Worm (Caenorhabditis elegans): ENCODE measurements around the gene wdfy-2.

wdfy-2 gene

ce11 chrII:9299679-9300078 lies 20.0 kb upstream of the wdfy-2 start:
- no peak for TF ChIP-seq T22C8.4 (GFP tag; IDR thresholded peaks at IDR 0.05)

DNA sequence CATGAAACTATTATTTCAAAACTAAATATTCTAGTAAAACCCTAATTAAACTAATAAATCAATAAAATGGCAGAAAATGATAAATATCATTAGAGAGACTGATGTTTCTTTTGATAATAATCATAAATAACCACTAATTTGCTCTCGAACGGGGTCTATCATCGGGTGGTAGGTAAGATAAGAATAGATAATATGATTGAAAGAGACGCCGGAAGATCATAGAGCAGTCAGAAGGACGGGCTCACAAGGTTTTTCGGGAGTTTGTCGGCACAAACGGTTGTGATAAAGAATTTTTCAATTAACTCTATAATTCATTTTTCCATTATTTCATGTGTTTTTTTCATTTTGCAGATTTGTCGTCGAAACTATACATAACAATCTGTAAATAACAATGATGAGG lies 18.6 kb upstream of the wdfy-2 start:
- no peak for TF ChIP-seq klf-2 (GFP tag; conservative IDR thresholded peaks at IDR 0.05)
- no peak for TF ChIP-seq ztf-29 (GFP tag; IDR thresholded peaks at IDR 0.05)
- TF ChIP-seq T22C8.4 (GFP tag; IDR thresholded peaks at IDR 0.05) = no peak
- TF ChIP-seq flt-1 (GFP tag; IDR thresholded peaks at IDR 0.05) = no peak

DNA sequence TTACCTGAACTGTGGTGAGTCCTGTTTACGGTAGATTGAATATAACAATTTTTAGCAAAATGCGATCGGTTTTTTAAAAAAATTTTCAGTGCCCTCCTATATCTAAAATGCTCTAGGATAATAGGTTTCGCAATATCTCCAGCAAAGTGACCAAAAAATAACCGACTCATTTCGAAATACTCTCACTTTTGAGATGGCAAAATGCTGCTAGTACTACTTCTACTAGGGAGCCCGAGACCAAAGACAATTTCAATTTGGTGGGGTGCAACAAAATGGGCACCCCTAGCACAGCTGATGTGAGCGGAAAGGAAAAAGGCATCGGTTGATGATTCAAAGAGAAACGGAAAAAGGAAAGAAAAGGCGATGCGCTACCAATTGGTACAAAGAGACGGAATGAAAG lies 16.1 kb upstream of the wdfy-2 start:
- no peak for TF ChIP-seq klf-2 (GFP tag; conservative IDR thresholded peaks at IDR 0.05)
- 0 out of 2 replicates have a peak, but pooled peaks have one; percentile 52 for TF ChIP-seq flt-1 (GFP tag; IDR thresholded peaks at IDR 0.05)

DNA sequence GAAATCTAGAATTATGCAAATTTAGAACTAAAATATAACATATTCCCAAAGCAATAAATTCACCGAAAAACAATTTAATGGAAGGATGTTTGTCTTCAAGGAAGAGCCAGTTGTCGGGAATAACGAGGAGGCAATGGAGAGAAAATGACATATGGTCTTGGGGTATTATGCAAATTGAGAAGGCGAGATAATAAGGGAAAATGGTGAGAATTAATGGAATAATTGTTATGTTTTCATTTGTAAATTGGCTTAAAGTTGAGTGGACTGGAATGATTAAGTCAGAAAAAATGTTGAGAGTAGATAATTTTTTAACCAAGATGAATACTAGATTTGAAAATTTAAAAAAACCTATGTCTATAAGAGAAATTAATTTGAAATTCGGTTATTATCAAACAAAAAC lies 14.8 kb upstream of the wdfy-2 start:
- TF ChIP-seq ztf-23 (GFP tag; IDR thresholded peaks at IDR 0.05) (no peak), tab-1 (GFP tag; IDR thresholded peaks at IDR 0.05) (0 out of 2 replicates have a peak, but pooled peaks have one; percentile 26)

- no peak for TF ChIP-seq ref-1 (GFP tag; conservative IDR thresholded peaks at IDR 0.05)
- no peak for TF ChIP-seq tab-1 (GFP tag; IDR thresholded peaks at IDR 0.05)
- no peak for TF ChIP-seq cog-1 (tag; optimal IDR thresholded peaks at IDR 0.05)
- TF ChIP-seq T22C8.4 (GFP tag; IDR thresholded peaks at IDR 0.05) = no peak
- TF ChIP-seq flt-1 (GFP tag; IDR thresholded peaks at IDR 0.05) = no peak
- no peak for TF ChIP-seq klf-2 (GFP tag; conservative IDR thresholded peaks at IDR 0.05)
- TF ChIP-seq ztf-23 (GFP tag; IDR thresholded peaks at IDR 0.05) = no peak
- no peak for TF ChIP-seq ztf-29 (GFP tag; IDR thresholded peaks at IDR 0.05)
- no peak for TF ChIP-seq med-1 (GFP tag; optimal IDR thresholded peaks at IDR 0.05; ENCODE audit: insufficient read depth)
Observed at ce11 chrII:9305575-9305974, 14.1 kb upstream of the wdfy-2 start.

ce11 chrII:9306835-9307234 lies 12.8 kb upstream of the wdfy-2 start:
- no peak for TF ChIP-seq ztf-23 (GFP tag; IDR thresholded peaks at IDR 0.05)
- TF ChIP-seq cog-1 (tag; optimal IDR thresholded peaks at IDR 0.05) = no peak
- TF ChIP-seq ztf-29 (GFP tag; IDR thresholded peaks at IDR 0.05) = no peak
- no peak for TF ChIP-seq T22C8.4 (GFP tag; IDR thresholded peaks at IDR 0.05)
- TF ChIP-seq ref-1 (GFP tag; conservative IDR thresholded peaks at IDR 0.05) = no peak
- TF ChIP-seq tab-1 (GFP tag; IDR thresholded peaks at IDR 0.05) = no peak
- no peak for TF ChIP-seq flt-1 (GFP tag; IDR thresholded peaks at IDR 0.05)
- TF ChIP-seq med-1 (GFP tag; optimal IDR thresholded peaks at IDR 0.05; ENCODE audit: insufficient read depth) = no peak
- no peak for TF ChIP-seq klf-2 (GFP tag; conservative IDR thresholded peaks at IDR 0.05)

ce11 chrII:9308614-9309046 lies 11.0 kb upstream of the wdfy-2 start:
- TF ChIP-seq tab-1 (GFP tag; IDR thresholded peaks at IDR 0.05) = peak; percentile 59; the same call in 1 of the 2 replicates
- 0 out of 2 replicates have a peak, but pooled peaks have one; percentile 62 for TF ChIP-seq flt-1 (GFP tag; IDR thresholded peaks at IDR 0.05)
- no peak for TF ChIP-seq klf-2 (GFP tag; conservative IDR thresholded peaks at IDR 0.05)
- TF ChIP-seq ztf-29 (GFP tag; IDR thresholded peaks at IDR 0.05) = no peak
- TF ChIP-seq T22C8.4 (GFP tag; IDR thresholded peaks at IDR 0.05) = no peak
- TF ChIP-seq cog-1 (tag; optimal IDR thresholded peaks at IDR 0.05) = peak; percentile 59
- TF ChIP-seq med-1 (GFP tag; optimal IDR thresholded peaks at IDR 0.05; ENCODE audit: insufficient read depth) = no peak
- TF ChIP-seq ztf-23 (GFP tag; IDR thresholded peaks at IDR 0.05) = no peak
- no peak for TF ChIP-seq ref-1 (GFP tag; conservative IDR thresholded peaks at IDR 0.05)

ce11 chrII:9310204-9310603 lies 9.5 kb upstream of the wdfy-2 start, which contains the start of gene cam-1:
Gene cam-1, minus strand, starts transcription at chrII:9310304.
- TF ChIP-seq tab-1 (GFP tag; IDR thresholded peaks at IDR 0.05) (no peak), ref-1 (GFP tag; conservative IDR thresholded peaks at IDR 0.05) (no peak), ztf-23 (GFP tag; IDR thresholded peaks at IDR 0.05) (no peak), T22C8.4 (GFP tag; IDR thresholded peaks at IDR 0.05) (no peak), flt-1 (GFP tag; IDR thresholded peaks at IDR 0.05) (no peak), klf-2 (GFP tag; conservative IDR thresholded peaks at IDR 0.05) (no peak), med-1 (GFP tag; optimal IDR thresholded peaks at IDR 0.05; ENCODE audit: insufficient read depth) (no peak), cog-1 (tag; optimal IDR thresholded peaks at IDR 0.05) (no peak), ztf-29 (GFP tag; IDR thresholded peaks at IDR 0.05) (no peak)

ce11 chrII:9310794-9311193 lies 8.9 kb upstream of the wdfy-2 start:
- TF ChIP-seq flt-1 (GFP tag; IDR thresholded peaks at IDR 0.05) = no peak
- no peak for TF ChIP-seq cog-1 (tag; optimal IDR thresholded peaks at IDR 0.05)
- TF ChIP-seq T22C8.4 (GFP tag; IDR thresholded peaks at IDR 0.05) = no peak
- TF ChIP-seq tab-1 (GFP tag; IDR thresholded peaks at IDR 0.05) = no peak
- TF ChIP-seq klf-2 (GFP tag; conservative IDR thresholded peaks at IDR 0.05) = no peak
- no peak for TF ChIP-seq ztf-29 (GFP tag; IDR thresholded peaks at IDR 0.05)
- no peak for TF ChIP-seq ref-1 (GFP tag; conservative IDR thresholded peaks at IDR 0.05)
- no peak for TF ChIP-seq ztf-23 (GFP tag; IDR thresholded peaks at IDR 0.05)
- no peak for TF ChIP-seq med-1 (GFP tag; optimal IDR thresholded peaks at IDR 0.05; ENCODE audit: insufficient read depth)

DNA sequence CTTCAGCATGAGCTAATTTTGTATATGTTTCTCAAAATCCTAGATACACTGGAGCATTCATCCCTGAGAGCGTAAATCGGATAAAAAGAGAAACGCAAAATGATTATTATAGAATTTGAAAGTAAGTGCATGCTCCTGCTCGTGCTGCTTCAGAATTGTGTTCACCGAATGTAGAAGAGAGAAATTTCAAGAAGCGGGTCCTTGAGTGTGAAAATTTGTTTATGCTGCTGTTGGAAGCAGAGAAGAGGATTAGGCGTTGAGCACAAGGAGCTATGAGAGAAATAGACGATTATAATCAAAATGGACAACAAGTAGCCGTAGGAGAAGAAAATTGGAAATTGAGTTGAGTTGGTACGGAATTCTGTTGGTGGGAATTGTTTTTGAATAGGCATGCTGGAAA lies 8.0 kb upstream of the wdfy-2 start:
- TF ChIP-seq klf-2 (GFP tag; conservative IDR thresholded peaks at IDR 0.05) = no peak
- TF ChIP-seq ztf-23 (GFP tag; IDR thresholded peaks at IDR 0.05) = no peak
- no peak for TF ChIP-seq flt-1 (GFP tag; IDR thresholded peaks at IDR 0.05)
- no peak for TF ChIP-seq ztf-29 (GFP tag; IDR thresholded peaks at IDR 0.05)
- TF ChIP-seq ref-1 (GFP tag; conservative IDR thresholded peaks at IDR 0.05) = no peak
- no peak for TF ChIP-seq med-1 (GFP tag; optimal IDR thresholded peaks at IDR 0.05; ENCODE audit: insufficient read depth)
- no peak for TF ChIP-seq tab-1 (GFP tag; IDR thresholded peaks at IDR 0.05)
- no peak for TF ChIP-seq T22C8.4 (GFP tag; IDR thresholded peaks at IDR 0.05)

- no peak for TF ChIP-seq flt-1 (GFP tag; IDR thresholded peaks at IDR 0.05)
- no peak for TF ChIP-seq T22C8.4 (GFP tag; IDR thresholded peaks at IDR 0.05)
- TF ChIP-seq med-1 (GFP tag; optimal IDR thresholded peaks at IDR 0.05; ENCODE audit: insufficient read depth) = no peak
- no peak for TF ChIP-seq cog-1 (tag; optimal IDR thresholded peaks at IDR 0.05)
- TF ChIP-seq ztf-23 (GFP tag; IDR thresholded peaks at IDR 0.05) = no peak
- no peak for TF ChIP-seq tab-1 (GFP tag; IDR thresholded peaks at IDR 0.05)
- no peak for TF ChIP-seq ztf-29 (GFP tag; IDR thresholded peaks at IDR 0.05)
- TF ChIP-seq klf-2 (GFP tag; conservative IDR thresholded peaks at IDR 0.05) = no peak
- TF ChIP-seq ref-1 (GFP tag; conservative IDR thresholded peaks at IDR 0.05) = no peak
Observed at ce11 chrII:9313335-9313734, 6.3 kb upstream of the wdfy-2 start.
